Worm (Caenorhabditis elegans): ENCODE results near the gene Y62H9A.7.

Y62H9A.7 gene

ce11 chrX:11913824-11914223, 28.3 kb upstream of the Y62H9A.7 start, which contains the start of gene Y62H9A.12:
Y62H9A.12 (plus strand) TSS chrX:11914124.
- TF ChIP-seq sem-2 (GFP tag; optimal IDR thresholded peaks at IDR 0.05) (no peak), lin-32 (GFP tag; optimal IDR thresholded peaks at IDR 0.05) (no peak)

ce11 chrX:11910046-11910445, 24.6 kb upstream of the Y62H9A.7 start, which contains the start of gene Y62H9A.15:
Y62H9A.15 (minus strand) TSS chrX:11910145.
- TF ChIP-seq sem-2 (GFP tag; optimal IDR thresholded peaks at IDR 0.05), result no peak
- TF ChIP-seq mep-1 (tag; optimal IDR thresholded peaks at IDR 0.05), result no peak
- TF ChIP-seq nhr-12 (tag; optimal IDR thresholded peaks at IDR 0.05), result no peak
- no peak for TF ChIP-seq unc-39 (tag; optimal IDR thresholded peaks at IDR 0.05)
- no peak for TF ChIP-seq ces-1 (GFP tag; optimal IDR thresholded peaks at IDR 0.05)

- TF ChIP-seq elt-3 (tag; optimal IDR thresholded peaks at IDR 0.05) (no peak), nhr-28 (tag; optimal IDR thresholded peaks at IDR 0.05) (no peak), sptf-1 (tag; optimal IDR thresholded peaks at IDR 0.05) (no peak), tbx-8 (GFP tag; optimal IDR thresholded peaks at IDR 0.05) (no peak)
Measured at ce11 chrX:11909168-11909567, 23.7 kb upstream of the Y62H9A.7 start.

- TF ChIP-seq ceh-83 (GFP tag; optimal IDR thresholded peaks at IDR 0.05), result no peak
- TF ChIP-seq unc-120 (tag; optimal IDR thresholded peaks at IDR 0.05; ENCODE audit: poor library complexity, severe bottlenecking), result no peak
- no peak for TF ChIP-seq ham-2 (GFP tag; optimal IDR thresholded peaks at IDR 0.05)
- no peak for TF ChIP-seq nhr-237 (tag; optimal IDR thresholded peaks at IDR 0.05)
- TF ChIP-seq mep-1 (tag; optimal IDR thresholded peaks at IDR 0.05), result no peak
Measured at ce11 chrX:11908226-11908625, 22.7 kb upstream of the Y62H9A.7 start.

- TF ChIP-seq elt-3 (tag; optimal IDR thresholded peaks at IDR 0.05), result no peak
- TF ChIP-seq mls-2 (tag; optimal IDR thresholded peaks at IDR 0.05), result no peak
- no peak for TF ChIP-seq bed-3 (GFP tag; optimal IDR thresholded peaks at IDR 0.05)
- TF ChIP-seq drap-1 (GFP tag; optimal IDR thresholded peaks at IDR 0.05), result no peak
- no peak for TF ChIP-seq ces-1 (GFP tag; optimal IDR thresholded peaks at IDR 0.05)
- no peak for TF ChIP-seq ham-2 (GFP tag; optimal IDR thresholded peaks at IDR 0.05)
- TF ChIP-seq lin-13 (tag; optimal IDR thresholded peaks at IDR 0.05), result no peak
- TF ChIP-seq nhr-2 (tag; optimal IDR thresholded peaks at IDR 0.05), result no peak
- TF ChIP-seq pha-4 (tag; optimal IDR thresholded peaks at IDR 0.05), result no peak
- TF ChIP-seq lsy-2 (tag; optimal IDR thresholded peaks at IDR 0.05), result no peak
- no peak for TF ChIP-seq ceh-39 (tag; optimal IDR thresholded peaks at IDR 0.05)
- no peak for TF ChIP-seq snpc-4 (tag; optimal IDR thresholded peaks at IDR 0.05)
Measured at ce11 chrX:11907263-11907662, 21.8 kb upstream of the Y62H9A.7 start, which contains the start of gene Y62H9A.11. Y62H9A.11 (minus strand) TSS chrX:11907363.

ce11 chrX:11906626-11907025, 21.1 kb upstream of the Y62H9A.7 start:
- no peak for TF ChIP-seq pha-4 (tag; optimal IDR thresholded peaks at IDR 0.05)
- TF ChIP-seq ces-1 (GFP tag; optimal IDR thresholded peaks at IDR 0.05), result no peak
- TF ChIP-seq mab-5 (tag; optimal IDR thresholded peaks at IDR 0.05), result no peak
- no peak for TF ChIP-seq M03D4.4 (tag; optimal IDR thresholded peaks at IDR 0.05)
- no peak for TF ChIP-seq ztf-11 (tag; optimal IDR thresholded peaks at IDR 0.05)
- TF ChIP-seq cnd-1 (tag; optimal IDR thresholded peaks at IDR 0.05), result no peak
- no peak for TF ChIP-seq sem-2 (GFP tag; optimal IDR thresholded peaks at IDR 0.05)
- TF ChIP-seq ham-2 (GFP tag; optimal IDR thresholded peaks at IDR 0.05), result no peak
- TF ChIP-seq elt-3 (tag; optimal IDR thresholded peaks at IDR 0.05), result no peak
- TF ChIP-seq unc-120 (tag; optimal IDR thresholded peaks at IDR 0.05; ENCODE audit: poor library complexity, severe bottlenecking), result no peak
- TF ChIP-seq lin-13 (tag; optimal IDR thresholded peaks at IDR 0.05), result no peak
- no peak for TF ChIP-seq blmp-1 (tag; optimal IDR thresholded peaks at IDR 0.05)
- no peak for TF ChIP-seq nhr-28 (tag; optimal IDR thresholded peaks at IDR 0.05)
- no peak for TF ChIP-seq drap-1 (GFP tag; optimal IDR thresholded peaks at IDR 0.05)
- TF ChIP-seq tbx-8 (GFP tag; optimal IDR thresholded peaks at IDR 0.05), result no peak
- no peak for TF ChIP-seq unc-62 (GFP tag; optimal IDR thresholded peaks at IDR 0.05)
- TF ChIP-seq lsy-2 (tag; optimal IDR thresholded peaks at IDR 0.05), result no peak
- TF ChIP-seq sptf-1 (tag; optimal IDR thresholded peaks at IDR 0.05), result no peak

ce11 chrX:11902661-11903060, 17.2 kb upstream of the Y62H9A.7 start, which contains the start of gene Y62H9A.10:
Y62H9A.10 (minus strand) TSS chrX:11902761.
- no peak for TF ChIP-seq snpc-4 (tag; optimal IDR thresholded peaks at IDR 0.05)

Data from whole organism, mixed stage, embryonic.